Worm (Caenorhabditis elegans) whole organism, L4 larva: ENCODE results near the gene T02G5.7.

Source experiments
- aha-1 ChIP-seq: fragments of 150-350 bp; peaks from one replicate; lab custom pipeline; 2014; ENCODE audit warnings: missing biosample characterization, missing genetic modification characterization
- fkh-10 ChIP-seq: fragments of 150-350 bp; optimal IDR thresholded peaks from 2 replicates; lab custom pipeline; 2014; ENCODE audit warnings: missing biosample characterization, missing genetic modification reagents, missing genetic modification characterization
- nhr-102 ChIP-seq: sonication (generic microtip); optimal IDR thresholded peaks from 2 replicates; lab custom pipeline; 2016; ENCODE audit warnings: mild to moderate bottlenecking, missing genetic modification characterization, moderate library complexity, missing compliant biosample characterization
- pqm-1 ChIP-seq: sonication (generic microtip); optimal IDR thresholded peaks from 2 replicates; lab custom pipeline; 2017; ENCODE audit warnings: missing biosample characterization, missing genetic modification characterization
- unc-62 ChIP-seq, 3 experiments: fragments of 150-350 bp in 1 of 3; sonication (generic microtip); optimal IDR thresholded peaks in 2 of 3; peaks in 1 of 3; 1 replicate in 1 of 3; 2 replicates in 2 of 3; lab custom pipeline; 2014 to 2017; ENCODE audit warnings: missing biosample characterization in 3 of 3, missing genetic modification characterization in 3 of 3, missing genetic modification reagents in 3 of 3, missing genotype in 1 of 3

- TF ChIP-seq nhr-102 (tag; lab: Kevin White, UChicago), result no peak
- no peak for TF ChIP-seq pqm-1 (tag; lab: Kevin White, UChicago)
- no peak for TF ChIP-seq unc-62 (GFP tag; optimal IDR thresholded peaks at IDR 0.05 in 1 of 2; lab: Kevin White, UChicago)
- no peak for TF ChIP-seq unc-62 (tag; optimal IDR thresholded peaks at IDR 0.05; lab: Kevin White, UChicago)
- TF ChIP-seq aha-1 (tag; lab: Kevin White, UChicago), result no peak
- TF ChIP-seq fkh-10 (GFP tag; lab: Kevin White, UChicago), result no peak
Measured at ce11 chrII:7121762-7122292, 46.4 kb downstream of the T02G5.7 start, which contains the start of gene F10E7.2.
